Worm (Caenorhabditis elegans): ENCODE results near the gene C10E2.2.

C10E2.2 gene

ce11 chrX:16744940-16745339 lies at the start of gene C10E2.2:
Gene C10E2.2 (plus strand): TSS chrX:16745240.
- TF ChIP-seq Y56A3A.18 (GFP tag; IDR thresholded peaks at IDR 0.05) (no peak), aptf-3 (GFP tag; IDR thresholded peaks at IDR 0.05) (no peak), snpc-1.3 (tag; optimal IDR thresholded peaks at IDR 0.05; ENCODE audit: insufficient read depth) (no peak)

ce11 chrX:16696822-16697221 lies 48.2 kb upstream of the C10E2.2 start:
- TF ChIP-seq snpc-3.4 (tag; optimal IDR thresholded peaks at IDR 0.05) = no peak
- peak; percentile 78; the same call in 1 of the 2 replicates for TF ChIP-seq egrh-3 (GFP tag; IDR thresholded peaks at IDR 0.05)
- 0 out of 2 replicates have a peak, but pooled peaks have one; percentile 5 for TF ChIP-seq dox-1 (GFP tag; IDR thresholded peaks at IDR 0.05)
- peak; percentile 89 for TF ChIP-seq zfh-2 (GFP tag; conservative IDR thresholded peaks at IDR 0.05)
- TF ChIP-seq sea-2 (GFP tag; IDR thresholded peaks at IDR 0.05) = 0 out of 2 replicates have a peak, but pooled peaks have one; percentile 28
- TF ChIP-seq snpc-4 (GFP tag; optimal IDR thresholded peaks at IDR 0.05) = no peak
- peak in 2 of 4 experiments; percentile 33 to 69 for TF ChIP-seq snpc-4 (tag; optimal IDR thresholded peaks at IDR 0.05)
- no peak for TF ChIP-seq F52B5.7 (tag; optimal IDR thresholded peaks at IDR 0.05)

ce11 chrX:16698074-16698473 lies 47.0 kb upstream of the C10E2.2 start:
- no peak for TF ChIP-seq T07F8.4 (tag; optimal IDR thresholded peaks at IDR 0.05)
- TF ChIP-seq ztf-18 (tag; optimal IDR thresholded peaks at IDR 0.05) = no peak
- TF ChIP-seq rpc-1 (optimal IDR thresholded peaks at IDR 0.05) = peak; percentile 8
- peak; percentile 38 for TF ChIP-seq rpc-1 (tag; optimal IDR thresholded peaks at IDR 0.05)

- TF ChIP-seq gei-17 (GFP tag; optimal IDR thresholded peaks at IDR 0.05) (no peak), snpc-1.1 (tag; optimal IDR thresholded peaks at IDR 0.05; ENCODE audit: insufficient read depth) (no peak), akir-1 (GFP tag; optimal IDR thresholded peaks at IDR 0.05) (no peak), B0336.3 (GFP tag; IDR thresholded peaks at IDR 0.05) (no peak), nhr-90 (tag; optimal IDR thresholded peaks at IDR 0.05) (no peak), hlh-12 (tag; optimal IDR thresholded peaks at IDR 0.05) (no peak), Y95B8A.8 (GFP tag; IDR thresholded peaks at IDR 0.05) (no peak), tbx-9 (tag; optimal IDR thresholded peaks at IDR 0.05; ENCODE audit: borderline replicate concordance) (no peak), B0261.1 (tag; optimal IDR thresholded peaks at IDR 0.05) (no peak), B0035.1 (tag; optimal IDR thresholded peaks at IDR 0.05) (no peak), Y56A3A.18 (GFP tag; IDR thresholded peaks at IDR 0.05) (no peak), F39B2.1 (GFP tag; IDR thresholded peaks at IDR 0.05) (no peak), nhr-120 (GFP tag; IDR thresholded peaks at IDR 0.05) (no peak), ztf-6 (GFP tag; IDR thresholded peaks at IDR 0.05) (no peak), ceh-27 (GFP tag; optimal IDR thresholded peaks at IDR 0.05) (no peak)
Measured at ce11 chrX:16702232-16702631, 42.8 kb upstream of the C10E2.2 start, which contains the start of gene F22H10.1. Gene F22H10.1 (plus strand): TSS chrX:16702442.

- TF ChIP-seq cebp-1 (GFP tag; IDR thresholded peaks at IDR 0.05) (peak; percentile 23; the same call in 1 of the 2 replicates), cebp-1 (tag; optimal IDR thresholded peaks at IDR 0.05) (peak; percentile 93), ZK185.1 (tag; optimal IDR thresholded peaks at IDR 0.05; ENCODE audit: poor library complexity, severe bottlenecking) (peak; percentile 12), hmg-1.2 (GFP tag; IDR thresholded peaks at IDR 0.05) (peak; percentile 88), nhr-90 (tag; optimal IDR thresholded peaks at IDR 0.05) (no peak), snpc-4 (GFP tag; optimal IDR thresholded peaks at IDR 0.05) (no peak), snpc-4 (tag; optimal IDR thresholded peaks at IDR 0.05) (peak in 1 of 4 experiments; percentile 1), him-1 (tag; optimal IDR thresholded peaks at IDR 0.05) (no peak), aptf-2 (GFP tag; conservative IDR thresholded peaks at IDR 0.05) (no peak), lin-40 (tag; optimal IDR thresholded peaks at IDR 0.05) (peak; percentile 4), pbrm-1 (GFP tag; IDR thresholded peaks at IDR 0.05) (peak; percentile 50; the same call in 1 of the 2 replicates)
Measured at ce11 chrX:16704086-16704485, 41.0 kb upstream of the C10E2.2 start.

Data from whole organism, young adult.